Fruit fly (Drosophila melanogaster) whole organism: ENCODE results near the gene ND-49L.

Experiments
- CG8478 ChIP-seq: fragments of >200 bp; optimal IDR thresholded peaks from 2 replicates; lab custom pipeline; 2018; ENCODE audit warnings: inconsistent platforms
- pan ChIP-seq: fragments of >200 bp; optimal IDR thresholded peaks from 2 replicates; lab custom pipeline; 2017

dm6 chr3R:25310843-25311242 is 47.2 kb upstream of the ND-49L start, which contains the start of gene CG31099:
- TF ChIP-seq CG8478 (lab: Kevin White, UChicago) (no peak), pan (lab: Kevin White, UChicago) (no peak)
